Worm (Caenorhabditis elegans) whole organism, young adult: ENCODE measurements around the gene F45C12.17.
"Not testable (repeated sequence)": the region's sequence is repeated elsewhere in the genome, so short reads cannot be mapped to it uniquely, and the experiment has no call there.

Experiments
- B0019.2 ChIP-seq: fragments of 200-800 bp; sonication (Bioruptor generic); conservative IDR thresholded peaks from 2 replicates; pipeline ENCODE4 v1.3.6; 2022; ENCODE audit warnings: missing genetic modification reagents, missing genetic modification characterization, missing compliant biosample characterization
- B0261.1 ChIP-seq: sonication (generic microtip); optimal IDR thresholded peaks from 2 replicates; lab custom pipeline; 2016; ENCODE audit warnings: mild to moderate bottlenecking, missing genetic modification characterization, moderate library complexity, missing compliant biosample characterization
- B0336.3 ChIP-seq: fragments of 200-800 bp; sonication (Bioruptor generic); IDR thresholded peaks from 2 replicates; pipeline ENCODE4 v1.3.6; 2022; ENCODE audit warnings: missing genetic modification characterization, missing compliant biosample characterization
- C06A6.2 ChIP-seq: fragments of 200-800 bp; sonication (Bioruptor generic); conservative IDR thresholded peaks from 2 replicates; pipeline ENCODE4 v1.3.6; 2022; ENCODE audit warnings: missing genetic modification characterization, missing compliant biosample characterization
- C17E4.6 ChIP-seq: fragments of 200-800 bp; sonication (Bioruptor generic); IDR thresholded peaks from 2 replicates; pipeline ENCODE4 v1.3.6; 2022; ENCODE audit warnings: missing genetic modification reagents, missing genetic modification characterization, missing compliant biosample characterization
- F37B4.10 ChIP-seq: fragments of 200-800 bp; sonication (Bioruptor generic); IDR thresholded peaks from 2 replicates; pipeline ENCODE4 v1.3.6; 2022; ENCODE audit warnings: missing genetic modification characterization, missing compliant biosample characterization
- Y67H2A.10 ChIP-seq: fragments of 200-800 bp; sonication (Bioruptor generic); conservative IDR thresholded peaks from 2 replicates; pipeline ENCODE4 v1.3.6; 2022; ENCODE audit warnings: missing genetic modification reagents, missing genetic modification characterization, missing compliant biosample characterization
- Y95B8A.8 ChIP-seq: fragments of 200-800 bp; sonication (Bioruptor generic); IDR thresholded peaks from 2 replicates; pipeline ENCODE4 v1.3.6; 2022; ENCODE audit warnings: missing genetic modification reagents, missing genetic modification characterization, missing compliant biosample characterization
- ama-1 ChIP-seq, 3 experiments: fragments of 150-350 bp in 1 of 3; sonication (generic microtip) in 2 of 3; optimal IDR thresholded peaks; 2 replicates each; lab custom pipeline; 2014 to 2018; ENCODE audit warnings: missing biosample characterization in 2 of 3, missing genetic modification characterization in 2 of 3, missing genetic modification reagents in 2 of 3
- atf-7 ChIP-seq: sonication (generic microtip); optimal IDR thresholded peaks from 2 replicates; lab custom pipeline; 2017; ENCODE audit warnings: mild to moderate bottlenecking, missing genetic modification characterization, missing compliant biosample characterization
- athp-1 ChIP-seq: sonication (generic microtip); optimal IDR thresholded peaks from 2 replicates; lab custom pipeline; 2017; ENCODE audit warnings: mild to moderate bottlenecking, missing genetic modification characterization, missing compliant biosample characterization
- attf-3 ChIP-seq: fragments of 200-800 bp; sonication (Bioruptor generic); conservative IDR thresholded peaks from 2 replicates; pipeline ENCODE4 v1.3.6; 2022; ENCODE audit warnings: missing genetic modification reagents, missing genetic modification characterization, missing compliant biosample characterization
- attf-5 ChIP-seq: fragments of 200-800 bp; sonication (Bioruptor generic); optimal IDR thresholded peaks from 2 replicates; lab custom pipeline; 2018; ENCODE audit warnings: mild to moderate bottlenecking, missing genetic modification characterization, missing compliant biosample characterization
- bed-2 ChIP-seq: fragments of 200-800 bp; sonication (Bioruptor generic); IDR thresholded peaks from 2 replicates; pipeline ENCODE4 v1.3.6; 2022; ENCODE audit warnings: missing genetic modification reagents, missing genetic modification characterization, missing compliant biosample characterization
- die-1 ChIP-seq: sonication (generic microtip); optimal IDR thresholded peaks from 2 replicates; lab custom pipeline; 2016; ENCODE audit warnings: missing genotype, mild to moderate bottlenecking, missing genetic modification characterization, missing compliant biosample characterization
- dox-1 ChIP-seq: fragments of 200-800 bp; sonication (Bioruptor generic); IDR thresholded peaks from 2 replicates; pipeline ENCODE4 v1.3.6; 2022; ENCODE audit warnings: missing genetic modification reagents, missing genetic modification characterization, missing compliant biosample characterization
- efl-1 ChIP-seq: fragments of 150-350 bp; optimal IDR thresholded peaks from 2 replicates; lab custom pipeline; 2014; ENCODE audit warnings: missing biosample characterization, missing genetic modification reagents, missing genetic modification characterization
- egl-44 ChIP-seq: fragments of 200-800 bp; sonication (Bioruptor generic); IDR thresholded peaks from 2 replicates; pipeline ENCODE4 v1.3.6; 2022; ENCODE audit warnings: missing genetic modification reagents, missing genetic modification characterization, missing compliant biosample characterization
- hlh-26 ChIP-seq: fragments of 200-800 bp; sonication (Bioruptor generic); conservative IDR thresholded peaks from 2 replicates; pipeline ENCODE4 v1.3.6; 2022; ENCODE audit warnings: missing genetic modification reagents, missing genetic modification characterization, missing compliant biosample characterization
- lag-1 ChIP-seq: fragments of 200-800 bp; sonication (Bioruptor generic); IDR thresholded peaks from 2 replicates; pipeline ENCODE4 v1.3.6; 2022; ENCODE audit warnings: missing genetic modification reagents, missing genetic modification characterization, missing compliant biosample characterization
- let-607 ChIP-seq, 2 experiments: fragments of 200-800 bp in 1 of 2; sonication (Bioruptor generic) in 1 of 2; sonication (generic microtip) in 1 of 2; optimal IDR thresholded peaks; 2 replicates each; lab custom pipeline; 2016 to 2018; ENCODE audit warnings: mild to moderate bottlenecking in 2 of 2, missing compliant biosample characterization in 2 of 2, missing genetic modification characterization in 2 of 2, moderate library complexity in 2 of 2, missing genotype in 1 of 2
- lin-26 ChIP-seq: fragments of 200-800 bp; sonication (Bioruptor generic); IDR thresholded peaks from 2 replicates; pipeline ENCODE4 v1.3.6; 2022; ENCODE audit warnings: missing genetic modification reagents, missing genetic modification characterization, missing compliant biosample characterization
- lin-40 ChIP-seq: sonication (generic microtip); optimal IDR thresholded peaks from 2 replicates; lab custom pipeline; 2016; ENCODE audit warnings: missing genetic modification characterization, mild to moderate bottlenecking, missing compliant biosample characterization, missing genotype, missing genetic modification reagents
- madf-10 ChIP-seq: sonication (generic microtip); optimal IDR thresholded peaks from 2 replicates; lab custom pipeline; 2016; ENCODE audit warnings: mild to moderate bottlenecking, missing genetic modification characterization, missing compliant biosample characterization
- mel-28 ChIP-seq: sonication (generic microtip); optimal IDR thresholded peaks from 2 replicates; lab custom pipeline; 2016; ENCODE audit warnings: borderline replicate concordance, mild to moderate bottlenecking, missing genetic modification characterization, missing compliant biosample characterization
- mes-4 ChIP-seq: sonication (generic microtip); optimal IDR thresholded peaks from 2 replicates; lab custom pipeline; 2016; ENCODE audit warnings: missing genotype, missing genetic modification characterization, missing compliant biosample characterization
- nfya-1 ChIP-seq: sonication (generic microtip); optimal IDR thresholded peaks from 2 replicates; lab custom pipeline; 2017; ENCODE audit warnings: antibody characterized with exemption, missing compliant biosample characterization, missing genetic modification characterization, borderline replicate concordance; ENCODE audit not compliant: insufficient read depth
- nhr-80 ChIP-seq: sonication (generic microtip); optimal IDR thresholded peaks from 2 replicates; lab custom pipeline; 2016; ENCODE audit warnings: missing genetic modification characterization, missing compliant biosample characterization
- nhr-90 ChIP-seq: sonication (generic microtip); optimal IDR thresholded peaks from 2 replicates; lab custom pipeline; 2016; ENCODE audit warnings: missing genotype, mild to moderate bottlenecking, missing genetic modification characterization, missing compliant biosample characterization
- tlf-1 ChIP-seq: fragments of 200-800 bp; sonication (Bioruptor generic); optimal IDR thresholded peaks from 2 replicates; lab custom pipeline; 2018; ENCODE audit warnings: mild to moderate bottlenecking, missing genetic modification characterization, missing compliant biosample characterization
- zim-3 ChIP-seq: sonication (generic microtip); optimal IDR thresholded peaks from 2 replicates; lab custom pipeline; 2017; ENCODE audit warnings: mild to moderate bottlenecking, missing genetic modification characterization, moderate library complexity, missing compliant biosample characterization
- ztf-18 ChIP-seq: sonication (generic microtip); optimal IDR thresholded peaks from 2 replicates; lab custom pipeline; 2016; ENCODE audit warnings: missing genotype, mild to moderate bottlenecking, missing genetic modification characterization, missing compliant biosample characterization
- ztf-22 ChIP-seq: fragments of 200-800 bp; sonication (Bioruptor generic); optimal IDR thresholded peaks from 2 replicates; lab custom pipeline; 2018; ENCODE audit warnings: mild to moderate bottlenecking, missing genetic modification characterization, moderate library complexity, missing compliant biosample characterization
- ztf-25 ChIP-seq: fragments of 200-800 bp; sonication (Bioruptor generic); IDR thresholded peaks from 2 replicates; pipeline ENCODE4 v1.3.6; 2022; ENCODE audit warnings: missing genetic modification reagents, missing genetic modification characterization, missing compliant biosample characterization

Gene F45C12.17

ce11 chrII:1761564-1761963, 35.7 kb downstream of the F45C12.17 start, which contains the start of gene F36H5.4:
Gene F36H5.4, plus strand, starts transcription at chrII:1761864.
- no peak for TF ChIP-seq F37B4.10
- no peak for TF ChIP-seq egl-44 (GFP tag; lab: Robert Waterston, UW)
- no peak for TF ChIP-seq ztf-25
- TF ChIP-seq nhr-90 (tag; lab: Kevin White, UChicago): no peak
- no peak for TF ChIP-seq B0261.1 (tag; lab: Kevin White, UChicago)
- no peak for TF ChIP-seq attf-5 (GFP tag; lab: Kevin White, UChicago)
- no peak for TF ChIP-seq attf-3 (GFP tag; lab: Robert Waterston, UW)
- TF ChIP-seq Y67H2A.10 (GFP tag; lab: Robert Waterston, UW): no peak
- no peak for TF ChIP-seq Y95B8A.8 (GFP tag; lab: Robert Waterston, UW)
- no peak for TF ChIP-seq bed-2

ce11 chrII:1763072-1763471, 37.2 kb downstream of the F45C12.17 start, which contains the start of gene math-28:
Gene math-28, plus strand, starts transcription at chrII:1763372.
- no peak for TF ChIP-seq efl-1 (GFP tag; lab: Kevin White, UChicago)
- no peak for TF ChIP-seq C17E4.6 (GFP tag; lab: Robert Waterston, UW)
- TF ChIP-seq, all 124 proteins: peak for 0

- no peak for TF ChIP-seq attf-5 (GFP tag; lab: Kevin White, UChicago)
- no peak for TF ChIP-seq tlf-1 (GFP tag; lab: Kevin White, UChicago)
- TF ChIP-seq B0019.2 (GFP tag; lab: Robert Waterston, UW): no peak
- TF ChIP-seq ztf-22 (GFP tag; lab: Kevin White, UChicago): no peak
- TF ChIP-seq madf-10: no peak
- no peak for TF ChIP-seq lin-40 (tag; lab: Kevin White, UChicago)
- TF ChIP-seq atf-7 (tag; lab: Kevin White, UChicago): no peak
Observed at ce11 chrII:1766715-1767114, 40.8 kb downstream of the F45C12.17 start.

- peak; percentile 36 for TF ChIP-seq nhr-80 (tag; lab: Kevin White, UChicago)
- 0 out of 2 replicates have a peak, but pooled peaks have one; percentile 14 for TF ChIP-seq dox-1
Observed at ce11 chrII:1767458-1767857, 41.5 kb downstream of the F45C12.17 start.

ce11 chrII:1771347-1771746, 45.4 kb downstream of the F45C12.17 start, which contains the start of gene math-26:
Gene math-26, plus strand, starts transcription at chrII:1771647.
- not testable (repeated sequence) for TF ChIP-seq let-607 (tag; optimal IDR thresholded peaks at IDR 0.05; lab: Kevin White, UChicago); egl-44 (GFP tag; lab: Robert Waterston, UW); lag-1
- TF ChIP-seq, all 124 proteins: peak for 0; not testable (repeated sequence) for 124

ce11 chrII:1771785-1772184, 45.9 kb downstream of the F45C12.17 start, which contains the start of gene math-3:
Gene math-3, plus strand, starts transcription at chrII:1772085.
- TF ChIP-seq madf-10 (no peak), Y95B8A.8 (GFP tag; lab: Robert Waterston, UW) (no peak), egl-44 (GFP tag; lab: Robert Waterston, UW) (no peak), C06A6.2 (GFP tag; lab: Robert Waterston, UW) (no peak), hlh-26 (GFP tag; lab: Robert Waterston, UW) (no peak), attf-5 (GFP tag; lab: Kevin White, UChicago) (no peak), B0336.3 (GFP tag; lab: Robert Waterston, UW) (no peak), ztf-18 (tag; lab: Kevin White, UChicago) (no peak), die-1 (tag; lab: Kevin White, UChicago) (no peak), lin-26 (GFP tag; lab: Robert Waterston, UW) (no peak), mes-4 (no peak), zim-3 (no peak), athp-1 (no peak), mel-28 (tag; lab: Kevin White, UChicago) (no peak), nfya-1 (tag; lab: Kevin White, UChicago) (no peak), ama-1 (optimal IDR thresholded peaks at IDR 0.05; lab: Kevin White, UChicago) (no peak), ama-1 (GFP tag; optimal IDR thresholded peaks at IDR 0.05; lab: Kevin White, UChicago) (no peak), ztf-25 (no peak)
